Worm (Caenorhabditis elegans) whole organism, L1 larva: ENCODE measurements around the gene D1086.19.

Experiments used
- C16A3.4 ChIP-seq: fragments of 150-350 bp; optimal IDR thresholded peaks from 2 replicates; lab custom pipeline; 2014; ENCODE audit warnings: missing biosample characterization, missing genetic modification characterization
- C34B4.2 ChIP-seq: sonication (generic microtip); optimal IDR thresholded peaks from 2 replicates; lab custom pipeline; 2017; ENCODE audit warnings: mild to moderate bottlenecking, missing genetic modification characterization, missing compliant biosample characterization
- Y116A8C.19 ChIP-seq: sonication (generic microtip); optimal IDR thresholded peaks from 2 replicates; lab custom pipeline; 2016; ENCODE audit warnings: missing compliant biosample characterization, missing genetic modification characterization, borderline replicate concordance
- aly-2 ChIP-seq: fragments of 150-350 bp; optimal IDR thresholded peaks from 2 replicates; lab custom pipeline; 2014; ENCODE audit warnings: missing biosample characterization, missing genetic modification characterization
- blmp-1 ChIP-seq: fragments of 150-350 bp; optimal IDR thresholded peaks from 2 replicates; lab custom pipeline; 2014; ENCODE audit warnings: missing biosample characterization, missing genetic modification characterization
- ceh-63 ChIP-seq: fragments of 200-800 bp; sonication (Bioruptor generic); optimal IDR thresholded peaks from 2 replicates; lab custom pipeline; 2018; ENCODE audit warnings: mild to moderate bottlenecking, missing genetic modification characterization, missing compliant biosample characterization
- ceh-88 ChIP-seq: fragments of 200-800 bp; sonication (Bioruptor generic); IDR thresholded peaks from 2 replicates; pipeline ENCODE4 v1.3.6; 2022; ENCODE audit warnings: missing genetic modification characterization, missing compliant biosample characterization
- ces-1 ChIP-seq: fragments of 150-350 bp; optimal IDR thresholded peaks from 2 replicates; lab custom pipeline; 2014; ENCODE audit warnings: missing biosample characterization, missing genetic modification reagents, missing genetic modification characterization
- dsc-1 ChIP-seq: sonication (generic microtip); optimal IDR thresholded peaks from 2 replicates; lab custom pipeline; 2016; ENCODE audit warnings: mild to moderate bottlenecking, missing genetic modification characterization, missing compliant biosample characterization
- egl-13 ChIP-seq: sonication (generic microtip); optimal IDR thresholded peaks from 2 replicates; lab custom pipeline; 2016; ENCODE audit warnings: missing genotype, missing genetic modification reagents, missing genetic modification characterization, missing compliant biosample characterization
- egl-27 ChIP-seq, 2 experiments: fragments of 150-350 bp in 1 of 2; sonication (generic microtip); optimal IDR thresholded peaks; 3 replicates each; lab custom pipeline; 2017 to 2018; ENCODE audit warnings: missing biosample characterization in 2 of 2, missing genetic modification characterization in 2 of 2, missing genetic modification reagents in 2 of 2
- elt-2 ChIP-seq: sonication (generic microtip); optimal IDR thresholded peaks from 2 replicates; lab custom pipeline; 2016; ENCODE audit warnings: missing genetic modification characterization, mild to moderate bottlenecking, inconsistent platforms, missing compliant biosample characterization, missing genetic modification reagents
- elt-3 ChIP-seq, 6 experiments: fragments of 150-350 bp in 1 of 6; sonication (generic microtip); optimal IDR thresholded peaks; 2 replicates each; lab custom pipeline; 2017 to 2018; ENCODE audit warnings: missing biosample characterization in 6 of 6, missing genetic modification characterization in 6 of 6, inconsistent platforms in 1 of 6
- hlh-17 ChIP-seq: fragments of 200-800 bp; sonication (Bioruptor generic); optimal IDR thresholded peaks from 2 replicates; lab custom pipeline; 2018; ENCODE audit warnings: missing genetic modification characterization, mild to moderate bottlenecking, missing compliant biosample characterization, moderate library complexity, borderline replicate concordance
- hpl-2 ChIP-seq: fragments of 150-350 bp; optimal IDR thresholded peaks from 2 replicates; lab custom pipeline; 2014; ENCODE audit warnings: missing biosample characterization, missing genetic modification reagents, missing genetic modification characterization
- irx-1 ChIP-seq: sonication (generic microtip); optimal IDR thresholded peaks from 2 replicates; lab custom pipeline; 2016; ENCODE audit warnings: missing genetic modification characterization, missing compliant biosample characterization
- isw-1 ChIP-seq: fragments of 200-800 bp; sonication (Bioruptor generic); IDR thresholded peaks from 2 replicates; pipeline ENCODE4 v1.3.6; 2022; ENCODE audit warnings: missing genetic modification characterization, missing compliant biosample characterization
- jun-1 ChIP-seq: fragments of 150-350 bp; optimal IDR thresholded peaks from 2 replicates; lab custom pipeline; 2014; ENCODE audit warnings: missing biosample characterization, missing genetic modification reagents, missing genetic modification characterization
- lin-15B ChIP-seq: fragments of 150-350 bp; sonication (generic microtip); optimal IDR thresholded peaks from 3 replicates; lab custom pipeline; 2014; ENCODE audit warnings: missing biosample characterization, missing genetic modification characterization
- lin-39 ChIP-seq: fragments of 150-350 bp; optimal IDR thresholded peaks from 2 replicates; lab custom pipeline; 2014; ENCODE audit warnings: missing biosample characterization, missing genetic modification reagents, missing genetic modification characterization
- lsy-2 ChIP-seq, 2 experiments: fragments of 150-350 bp; optimal IDR thresholded peaks; 2 replicates each; lab custom pipeline; 2014; ENCODE audit warnings: missing biosample characterization in 2 of 2, missing genetic modification characterization in 2 of 2
- mdl-1 ChIP-seq, 2 experiments: fragments of 150-350 bp; optimal IDR thresholded peaks; 2 replicates each; lab custom pipeline; 2014 to 2017; ENCODE audit warnings: missing biosample characterization in 2 of 2, missing genetic modification characterization in 2 of 2, inconsistent platforms in 1 of 2
- mef-2 ChIP-seq: fragments of 150-350 bp; optimal IDR thresholded peaks from 2 replicates; lab custom pipeline; 2014; ENCODE audit warnings: missing biosample characterization, missing genetic modification characterization
- nhr-11 ChIP-seq: fragments of 150-350 bp; optimal IDR thresholded peaks from 2 replicates; lab custom pipeline; 2014; ENCODE audit warnings: missing biosample characterization, missing genetic modification characterization
- nhr-20 ChIP-seq: sonication (generic microtip); optimal IDR thresholded peaks from 2 replicates; lab custom pipeline; 2016; ENCODE audit warnings: mild to moderate bottlenecking, missing genetic modification characterization, missing compliant biosample characterization
- nhr-237 ChIP-seq: fragments of 150-350 bp; optimal IDR thresholded peaks from 2 replicates; lab custom pipeline; 2014; ENCODE audit warnings: missing biosample characterization, missing genetic modification characterization
- nhr-47 ChIP-seq: sonication (generic microtip); optimal IDR thresholded peaks from 2 replicates; lab custom pipeline; 2016; ENCODE audit warnings: mild to moderate bottlenecking, missing genetic modification characterization, moderate library complexity, missing compliant biosample characterization
- nhr-77 ChIP-seq: fragments of 150-350 bp; optimal IDR thresholded peaks from 2 replicates; lab custom pipeline; 2014; ENCODE audit warnings: missing biosample characterization, missing genetic modification characterization
- pag-3 ChIP-seq: sonication (generic microtip); optimal IDR thresholded peaks from 2 replicates; lab custom pipeline; 2017; ENCODE audit warnings: missing genetic modification characterization, mild to moderate bottlenecking, missing compliant biosample characterization, antibody characterized with exemption, borderline replicate concordance; ENCODE audit not compliant: insufficient read depth
- pqm-1 ChIP-seq: sonication (generic microtip); optimal IDR thresholded peaks from 3 replicates; lab custom pipeline; 2017; ENCODE audit warnings: missing biosample characterization, missing genetic modification characterization
- rnt-1 ChIP-seq: sonication (generic microtip); optimal IDR thresholded peaks from 2 replicates; lab custom pipeline; 2016; ENCODE audit warnings: mild to moderate bottlenecking, missing genetic modification characterization, moderate library complexity, missing compliant biosample characterization
- snpc-4 ChIP-seq: fragments of 150-350 bp; optimal IDR thresholded peaks from 2 replicates; lab custom pipeline; 2014; ENCODE audit warnings: missing biosample characterization, missing genetic modification characterization
- snu-23 ChIP-seq: sonication (generic microtip); optimal IDR thresholded peaks from 2 replicates; lab custom pipeline; 2016; ENCODE audit warnings: missing genetic modification characterization, missing compliant biosample characterization
- sox-4 ChIP-seq: sonication (generic microtip); optimal IDR thresholded peaks from 2 replicates; lab custom pipeline; 2016; ENCODE audit warnings: missing genetic modification characterization, missing compliant biosample characterization
- swsn-7 ChIP-seq: sonication (generic microtip); optimal IDR thresholded peaks from 2 replicates; lab custom pipeline; 2016; ENCODE audit warnings: missing genetic modification characterization, missing compliant biosample characterization
- tbx-2 ChIP-seq: sonication (generic microtip); optimal IDR thresholded peaks from 2 replicates; lab custom pipeline; 2016; ENCODE audit warnings: missing genetic modification characterization, missing compliant biosample characterization
- unc-130 ChIP-seq: fragments of 150-350 bp; optimal IDR thresholded peaks from 2 replicates; lab custom pipeline; 2017; ENCODE audit warnings: missing biosample characterization, missing genetic modification characterization, inconsistent platforms
- unc-30 ChIP-seq: sonication (generic microtip); optimal IDR thresholded peaks from 2 replicates; lab custom pipeline; 2017; ENCODE audit warnings: missing biosample characterization, missing genetic modification characterization
- xbp-1 ChIP-seq: sonication (generic microtip); optimal IDR thresholded peaks from 2 replicates; lab custom pipeline; 2016; ENCODE audit warnings: missing genetic modification characterization, missing compliant biosample characterization
- zag-1 ChIP-seq: fragments of 150-350 bp; optimal IDR thresholded peaks from 2 replicates; lab custom pipeline; 2014; ENCODE audit warnings: missing biosample characterization, missing genetic modification characterization
- ztf-11 ChIP-seq, 2 experiments: sonication (generic microtip); optimal IDR thresholded peaks; 2 replicates each; lab custom pipeline; 2016 to 2017; ENCODE audit warnings: missing genetic modification characterization in 2 of 2, missing biosample characterization in 1 of 2, missing compliant biosample characterization in 1 of 2

Gene D1086.19

ce11 chrV:14079501-14079900 lies 8.7 kb upstream of the D1086.19 start, which contains the start of gene D1086.6:
D1086.6 (plus strand) TSS chrV:14079801.
- TF ChIP-seq irx-1 (no peak), lin-39 (tag; lab: Kevin White, UChicago) (no peak), Y116A8C.19 (no peak), elt-2 (no peak), ceh-63 (no peak), blmp-1 (tag; lab: Kevin White, UChicago) (no peak), nhr-47 (no peak)

ce11 chrV:14082453-14082852 lies 5.7 kb upstream of the D1086.19 start, which contains the start of gene D1086.10:
D1086.10 (plus strand) TSS chrV:14082753.
- no peak for TF ChIP-seq nhr-237 (tag; lab: Kevin White, UChicago)
- no peak for TF ChIP-seq nhr-20
- TF ChIP-seq hpl-2 (GFP tag; lab: Kevin White, UChicago) = no peak
- no peak for TF ChIP-seq egl-27 (tag; optimal IDR thresholded peaks at IDR 0.05; lab: Kevin White, UChicago)
- TF ChIP-seq isw-1 (GFP tag; lab: Robert Waterston, UW) = no peak
- TF ChIP-seq pqm-1 (tag; lab: Kevin White, UChicago) = no peak
- no peak for TF ChIP-seq dsc-1 (tag; lab: Kevin White, UChicago)
- TF ChIP-seq lin-15B (tag; lab: Kevin White, UChicago) = no peak
- no peak for TF ChIP-seq C16A3.4 (tag; lab: Kevin White, UChicago)
- TF ChIP-seq blmp-1 (tag; lab: Kevin White, UChicago) = no peak

- TF ChIP-seq aly-2 (tag; lab: Kevin White, UChicago) (no peak), nhr-237 (tag; lab: Kevin White, UChicago) (no peak), hlh-17 (GFP tag; lab: Kevin White, UChicago) (no peak), nhr-77 (tag; lab: Kevin White, UChicago) (no peak), nhr-11 (tag; lab: Kevin White, UChicago) (no peak), mdl-1 (tag; optimal IDR thresholded peaks at IDR 0.05; lab: Kevin White, UChicago) (no peak), tbx-2 (tag; lab: Kevin White, UChicago) (no peak)
These were observed 4.2 kb upstream of the D1086.19 start, which contains the start of gene D1086.7 for ce11 chrV:14083970-14084369. D1086.7 (plus strand) TSS chrV:14084270.

- no peak for TF ChIP-seq ces-1 (GFP tag; lab: Kevin White, UChicago)
These were observed 2.6 kb upstream of the D1086.19 start, which contains the start of gene D1086.18 for ce11 chrV:14085589-14085988. D1086.18 (plus strand) TSS chrV:14085889.

ce11 chrV:14090309-14090967 lies 2.3 kb downstream of the D1086.19 start, which contains the start of the genes D1086.5 and him-5:
D1086.5 (minus strand) TSS chrV:14090359.
him-5 (plus strand) TSS chrV:14090426.
- TF ChIP-seq rnt-1 (tag; lab: Kevin White, UChicago) (peak; percentile 17), pag-3 (tag; lab: Kevin White, UChicago) (no peak), aly-2 (tag; lab: Kevin White, UChicago) (no peak), unc-30 (tag; lab: Kevin White, UChicago) (no peak), lin-15B (tag; lab: Kevin White, UChicago) (no peak), isw-1 (GFP tag; lab: Robert Waterston, UW) (no peak), ceh-88 (no peak), zag-1 (tag; lab: Kevin White, UChicago) (no peak), unc-130 (peak; percentile 8)

ce11 chrV:14092403-14092802 lies 4.3 kb downstream of the D1086.19 start, which contains the start of gene D1086.3:
D1086.3 (plus strand) TSS chrV:14092792.
- TF ChIP-seq ceh-63 = no peak
- TF ChIP-seq mef-2 (tag; lab: Kevin White, UChicago) = no peak
- TF ChIP-seq snu-23 (GFP tag; lab: Kevin White, UChicago) = peak; percentile 48
- no peak for TF ChIP-seq hlh-17 (GFP tag; lab: Kevin White, UChicago)
- peak; percentile 27 for TF ChIP-seq xbp-1
- TF ChIP-seq jun-1 (tag; lab: Kevin White, UChicago) = no peak
- no peak for TF ChIP-seq ztf-11 (tag; optimal IDR thresholded peaks at IDR 0.05; lab: Kevin White, UChicago)
- no peak for TF ChIP-seq sox-4 (tag; lab: Kevin White, UChicago)
- peak; percentile 65 for TF ChIP-seq swsn-7 (tag; lab: Kevin White, UChicago)
- TF ChIP-seq rnt-1 (tag; lab: Kevin White, UChicago) = peak; percentile 82
- TF ChIP-seq C34B4.2 (tag; lab: Kevin White, UChicago) = no peak
- TF ChIP-seq lin-15B (tag; lab: Kevin White, UChicago) = no peak
- peak in 1 of 2 experiments; percentile 42 for TF ChIP-seq lsy-2 (tag; optimal IDR thresholded peaks at IDR 0.05; lab: Kevin White, UChicago)
- TF ChIP-seq nhr-47 = peak; percentile 72
- no peak for TF ChIP-seq egl-13
- TF ChIP-seq elt-3 (tag; optimal IDR thresholded peaks at IDR 0.05; lab: Kevin White, UChicago) = peak in 1 of 6 experiments; percentile 7
- peak; percentile 31 for TF ChIP-seq tbx-2 (tag; lab: Kevin White, UChicago)
- peak; percentile 98 for TF ChIP-seq snpc-4 (tag; lab: Kevin White, UChicago)
